Worm (Caenorhabditis elegans) whole organism, L1 larva: ENCODE data around the gene acl-6.
A peak's percentile ranks its signal among the peaks of the same experiment; 100 is the strongest.

Source experiments
- ceh-82 ChIP-seq, 3 experiments: fragments of 150-350 bp in 1 of 3; sonication (generic microtip) in 2 of 3; optimal IDR thresholded peaks; 2 replicates each; lab custom pipeline; 2014 to 2017; ENCODE audit warnings: missing biosample characterization in 3 of 3, missing genetic modification characterization in 3 of 3
- dsc-1 ChIP-seq: sonication (generic microtip); optimal IDR thresholded peaks from 2 replicates; lab custom pipeline; 2016; ENCODE audit warnings: mild to moderate bottlenecking, missing genetic modification characterization, missing compliant biosample characterization
- egl-27 ChIP-seq, 2 experiments: fragments of 150-350 bp in 1 of 2; sonication (generic microtip); optimal IDR thresholded peaks; 3 replicates each; lab custom pipeline; 2017 to 2018; ENCODE audit warnings: missing biosample characterization in 2 of 2, missing genetic modification characterization in 2 of 2, missing genetic modification reagents in 2 of 2
- fkh-10 ChIP-seq: sonication (generic microtip); optimal IDR thresholded peaks from 2 replicates; lab custom pipeline; 2017; ENCODE audit warnings: missing biosample characterization, missing genetic modification reagents, missing genetic modification characterization
- lin-35 ChIP-seq, 2 experiments: fragments of 150-350 bp; optimal IDR thresholded peaks; 2 replicates each; lab custom pipeline; 2014; ENCODE audit warnings: missing biosample characterization in 2 of 2, missing genetic modification characterization in 2 of 2, missing genetic modification reagents in 2 of 2
- nhr-12 ChIP-seq: sonication (generic microtip); optimal IDR thresholded peaks from 2 replicates; lab custom pipeline; 2017; ENCODE audit warnings: missing biosample characterization, missing genetic modification characterization
- nhr-47 ChIP-seq: sonication (generic microtip); optimal IDR thresholded peaks from 2 replicates; lab custom pipeline; 2016; ENCODE audit warnings: mild to moderate bottlenecking, missing genetic modification characterization, moderate library complexity, missing compliant biosample characterization
- sox-4 ChIP-seq: sonication (generic microtip); optimal IDR thresholded peaks from 2 replicates; lab custom pipeline; 2016; ENCODE audit warnings: missing genetic modification characterization, missing compliant biosample characterization
- tbx-2 ChIP-seq: sonication (generic microtip); optimal IDR thresholded peaks from 2 replicates; lab custom pipeline; 2016; ENCODE audit warnings: missing genetic modification characterization, missing compliant biosample characterization
- unc-130 ChIP-seq: fragments of 150-350 bp; optimal IDR thresholded peaks from 2 replicates; lab custom pipeline; 2017; ENCODE audit warnings: missing biosample characterization, missing genetic modification characterization, inconsistent platforms
- zag-1 ChIP-seq: fragments of 150-350 bp; optimal IDR thresholded peaks from 2 replicates; lab custom pipeline; 2014; ENCODE audit warnings: missing biosample characterization, missing genetic modification characterization

DNA sequence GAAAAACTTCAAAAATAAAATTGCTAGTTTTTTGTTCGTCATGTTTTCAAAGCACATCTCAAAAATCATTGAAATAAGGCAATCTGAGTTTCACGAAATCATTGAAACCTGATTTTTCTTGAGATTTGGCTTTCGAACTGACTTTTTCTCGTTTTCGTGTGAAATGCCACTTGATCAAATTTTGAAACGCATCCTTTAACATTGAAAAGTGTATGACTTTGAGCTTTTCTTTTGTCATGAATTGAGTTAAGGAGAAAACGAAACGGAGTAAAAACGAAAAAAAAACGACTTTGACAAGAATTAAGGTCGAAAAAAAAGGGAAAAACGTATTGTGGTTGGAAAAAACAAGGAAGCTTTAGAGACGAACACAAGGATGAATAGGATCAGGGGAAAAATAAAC is 21.8 kb downstream of the acl-6 start:
- TF ChIP-seq zag-1 (tag; lab: Kevin White, UChicago), result no peak
- no peak for TF ChIP-seq sox-4 (tag; lab: Kevin White, UChicago)
- TF ChIP-seq ceh-82 (tag; optimal IDR thresholded peaks at IDR 0.05; lab: Kevin White, UChicago), result no peak
- peak; percentile 72 for TF ChIP-seq fkh-10
- no peak for TF ChIP-seq nhr-47 (tag; lab: Kevin White, UChicago)
- no peak for TF ChIP-seq egl-27 (tag; optimal IDR thresholded peaks at IDR 0.05; lab: Kevin White, UChicago)
- no peak for TF ChIP-seq unc-130 (tag; lab: Kevin White, UChicago)
- no peak for TF ChIP-seq dsc-1
- no peak for TF ChIP-seq tbx-2 (tag; lab: Kevin White, UChicago)
- TF ChIP-seq nhr-12 (tag; lab: Kevin White, UChicago), result no peak
- TF ChIP-seq lin-35 (GFP tag; optimal IDR thresholded peaks at IDR 0.05; lab: Kevin White, UChicago), result no peak
